Fruit fly (Drosophila melanogaster) whole organism, embryonic: ENCODE results near the gene dally.

ENCODE experiments used
- ATbp ChIP-seq: fragments of 200-800 bp; sonication (Bioruptor generic); optimal IDR thresholded peaks from 2 replicates; lab custom pipeline; 2017; ENCODE audit warnings: missing biosample characterization, mild to moderate bottlenecking, missing genetic modification characterization, missing genetic modification reagents
- Atf3 ChIP-seq: fragments of 200-800 bp; sonication (Bioruptor generic); optimal IDR thresholded peaks from 3 replicates; lab custom pipeline; 2016; ENCODE audit warnings: missing biosample characterization, missing genetic modification characterization
- CG10366 ChIP-seq: fragments of 200-800 bp; sonication (Bioruptor generic); IDR thresholded peaks from 2 replicates; pipeline ENCODE4 v1.3.6; 2022; ENCODE audit warnings: missing biosample characterization, missing genetic modification characterization
- CG10654 ChIP-seq: fragments of 200-800 bp; sonication (Bioruptor generic); optimal IDR thresholded peaks from 2 replicates; lab custom pipeline; 2016; ENCODE audit warnings: missing biosample characterization, missing genetic modification characterization
- CG10959 ChIP-seq: fragments of 200-800 bp; sonication (Bioruptor generic); IDR thresholded peaks from 2 replicates; pipeline ENCODE4 v1.3.6; 2022; ENCODE audit warnings: missing biosample characterization, missing genetic modification characterization
- CG11085 ChIP-seq: fragments of 200-800 bp; sonication (Bioruptor generic); IDR thresholded peaks from 2 replicates; pipeline ENCODE4 v1.3.6; 2022; ENCODE audit warnings: missing biosample characterization, missing genetic modification characterization
- CG12071 ChIP-seq: fragments of 200-800 bp; sonication (Bioruptor generic); optimal IDR thresholded peaks from 3 replicates; lab custom pipeline; 2018; ENCODE audit warnings: missing biosample characterization, mild to moderate bottlenecking, missing genetic modification characterization
- CG12769 ChIP-seq: fragments of 200-800 bp; sonication (Bioruptor generic); optimal IDR thresholded peaks from 2 replicates; lab custom pipeline; 2019; ENCODE audit warnings: missing biosample characterization, mild to moderate bottlenecking, missing genetic modification characterization, moderate library complexity
- CG12942 ChIP-seq: fragments of 200-800 bp; sonication (Bioruptor generic); optimal IDR thresholded peaks from 3 replicates; lab custom pipeline; 2016; ENCODE audit warnings: missing biosample characterization, missing genetic modification characterization
- CG14014 ChIP-seq: fragments of 200-800 bp; sonication (Bioruptor generic); IDR thresholded peaks from 2 replicates; pipeline ENCODE4 v1.3.6; 2022; ENCODE audit warnings: missing biosample characterization, missing genetic modification characterization
- CG14441 ChIP-seq: fragments of 200-800 bp; sonication (Bioruptor generic); IDR thresholded peaks from 2 replicates; pipeline ENCODE4 v1.3.6; 2022; ENCODE audit warnings: missing biosample characterization, missing genetic modification characterization
- CG15479 ChIP-seq: fragments of 200-800 bp; sonication (Bioruptor generic); optimal IDR thresholded peaks from 3 replicates; lab custom pipeline; 2019; ENCODE audit warnings: missing biosample characterization, mild to moderate bottlenecking, missing genetic modification characterization, moderate library complexity
- CG1603 ChIP-seq: fragments of 200-800 bp; sonication (Bioruptor generic); optimal IDR thresholded peaks from 2 replicates; lab custom pipeline; 2019; ENCODE audit warnings: missing biosample characterization, mild to moderate bottlenecking, missing genetic modification characterization, moderate library complexity
- CG2120 ChIP-seq: fragments of 200-800 bp; sonication (Bioruptor generic); optimal IDR thresholded peaks from 3 replicates; lab custom pipeline; 2016; ENCODE audit warnings: missing biosample characterization, missing genetic modification characterization
- CG31224 ChIP-seq: fragments of 200-800 bp; sonication (Bioruptor generic); IDR thresholded peaks from 2 replicates; pipeline ENCODE4 v1.3.6; 2022; ENCODE audit warnings: missing biosample characterization, missing genetic modification characterization
- CG32767 ChIP-seq: fragments of 200-800 bp; sonication (Bioruptor generic); IDR thresholded peaks from 2 replicates; pipeline ENCODE4 v1.3.6; 2022; ENCODE audit warnings: missing biosample characterization, missing genetic modification characterization
- CG32772 ChIP-seq: fragments of 200-800 bp; sonication (Bioruptor generic); IDR thresholded peaks from 2 replicates; pipeline ENCODE4 v1.3.6; 2022; ENCODE audit warnings: missing biosample characterization, missing genetic modification characterization
- CG3726 ChIP-seq: fragments of 200-800 bp; sonication (Bioruptor generic); IDR thresholded peaks from 3 replicates; pipeline ENCODE4, ENCODE4 v1.3.6; 2022; ENCODE audit warnings: missing biosample characterization, missing genetic modification characterization
- CG5953 ChIP-seq: fragments of 200-800 bp; sonication (Bioruptor generic); IDR thresholded peaks from 2 replicates; pipeline ENCODE4 v1.3.6; 2022; ENCODE audit warnings: missing biosample characterization, missing genetic modification characterization
- CG7357 ChIP-seq: fragments of 200-800 bp; sonication (Bioruptor generic); IDR thresholded peaks from 3 replicates; pipeline ENCODE4 v1.3.6; 2022; ENCODE audit warnings: missing biosample characterization, missing genetic modification characterization
- CG7839 ChIP-seq: fragments of 200-800 bp; sonication (Bioruptor generic); optimal IDR thresholded peaks from 3 replicates; lab custom pipeline; 2018; ENCODE audit warnings: missing biosample characterization, mild to moderate bottlenecking, missing genetic modification characterization, moderate library complexity
- CG9437 ChIP-seq: fragments of 200-800 bp; sonication (Bioruptor generic); optimal IDR thresholded peaks from 2 replicates; lab custom pipeline; 2018; ENCODE audit warnings: missing biosample characterization, mild to moderate bottlenecking, missing genetic modification characterization
- CoRest ChIP-seq: fragments of 200-800 bp; sonication (Bioruptor generic); optimal IDR thresholded peaks from 3 replicates; lab custom pipeline; 2018; ENCODE audit warnings: missing biosample characterization, mild to moderate bottlenecking, missing genetic modification characterization, moderate library complexity
- Dfd ChIP-seq, 2 experiments: fragments of >200 bp; optimal IDR thresholded peaks; 2 replicates each; lab custom pipeline; 2017; ENCODE audit warnings: missing biosample characterization in 2 of 2, missing genetic modification characterization in 2 of 2
- E2f1 ChIP-seq: fragments of 200-800 bp; sonication (Bioruptor generic); IDR thresholded peaks from 2 replicates; pipeline ENCODE4 v1.3.6; 2022; ENCODE audit warnings: missing biosample characterization, missing genetic modification characterization
- H15 ChIP-seq: fragments of 200-800 bp; sonication (Bioruptor generic); IDR thresholded peaks from 3 replicates; pipeline ENCODE4 v1.3.6; 2022; ENCODE audit warnings: missing biosample characterization, missing genetic modification characterization
- HLH3B ChIP-seq: fragments of 200-800 bp; sonication (Bioruptor generic); IDR thresholded peaks from 2 replicates; pipeline ENCODE4 v1.3.6; 2022; ENCODE audit warnings: missing biosample characterization, missing genetic modification characterization
- MTF-1 ChIP-seq: fragments of 200-800 bp; sonication (Bioruptor generic); optimal IDR thresholded peaks from 2 replicates; lab custom pipeline; 2018; ENCODE audit warnings: missing biosample characterization, mild to moderate bottlenecking, missing genetic modification characterization, borderline replicate concordance
- Med ChIP-seq: fragments of 200-800 bp; sonication (Bioruptor generic); peaks from one replicate; lab custom pipeline; 2016; ENCODE audit warnings: missing biosample characterization, missing genetic modification characterization, mild to moderate bottlenecking, inconsistent platforms, moderate library complexity
- Mrtf ChIP-seq: fragments of 200-800 bp; sonication (Bioruptor generic); IDR thresholded peaks from 3 replicates; pipeline ENCODE4 v1.3.6; 2022; ENCODE audit warnings: missing biosample characterization, missing genetic modification characterization
- Oaz ChIP-seq: fragments of 200-800 bp; sonication (Bioruptor generic); IDR thresholded peaks from 2 replicates; pipeline ENCODE4 v1.3.6; 2022; ENCODE audit warnings: missing biosample characterization, missing genetic modification characterization
- Pdp1 ChIP-seq, 2 experiments: fragments of 200-800 bp; sonication (Bioruptor generic); optimal IDR thresholded peaks; 3 replicates each; lab custom pipeline; 2016; ENCODE audit warnings: missing biosample characterization in 2 of 2, missing genetic modification characterization in 2 of 2, mild to moderate bottlenecking in 1 of 2, moderate library complexity in 1 of 2
- Rfx ChIP-seq: fragments of 200-800 bp; sonication (Bioruptor generic); IDR thresholded peaks from 2 replicates; pipeline ENCODE4 v1.3.6; 2022; ENCODE audit warnings: missing biosample characterization, missing genetic modification characterization
- Sox100B ChIP-seq: fragments of 200-800 bp; sonication (Bioruptor generic); optimal IDR thresholded peaks from 3 replicates; lab custom pipeline; 2018; ENCODE audit warnings: missing biosample characterization, mild to moderate bottlenecking, missing genetic modification characterization
- ara ChIP-seq: fragments of 200-800 bp; sonication (Bioruptor generic); IDR thresholded peaks from 2 replicates; pipeline ENCODE4 v1.3.6; 2022; ENCODE audit warnings: missing biosample characterization, missing genetic modification characterization
- bab2 ChIP-seq: fragments of 200-800 bp; sonication (Bioruptor generic); optimal IDR thresholded peaks from 2 replicates; lab custom pipeline; 2016; ENCODE audit warnings: missing biosample characterization, missing genetic modification characterization
- crc ChIP-seq: fragments of 200-800 bp; sonication (Bioruptor generic); optimal IDR thresholded peaks from 2 replicates; lab custom pipeline; 2016; ENCODE audit warnings: missing biosample characterization, missing genetic modification characterization
- crol ChIP-seq: fragments of 200-800 bp; sonication (Bioruptor generic); IDR thresholded peaks from 2 replicates; pipeline ENCODE4 v1.3.6; 2022; ENCODE audit warnings: missing biosample characterization, missing genetic modification characterization
- cwo ChIP-seq: fragments of 200-800 bp; sonication (Bioruptor generic); optimal IDR thresholded peaks from 3 replicates; lab custom pipeline; 2017; ENCODE audit warnings: missing biosample characterization, missing genetic modification characterization, mild to moderate bottlenecking, moderate library complexity, missing genetic modification reagents
- dpn ChIP-seq, 2 experiments: fragments of 200-800 bp; sonication (Bioruptor generic); optimal IDR thresholded peaks; 3 replicates each; lab custom pipeline; 2016; ENCODE audit warnings: missing biosample characterization in 2 of 2, missing genetic modification characterization in 2 of 2
- ewg ChIP-seq: fragments of 200-800 bp; sonication (Bioruptor generic); optimal IDR thresholded peaks from 3 replicates; lab custom pipeline; 2017; ENCODE audit warnings: mild to moderate bottlenecking, missing biosample characterization, missing genetic modification reagents, missing genetic modification characterization
- fd96Cb ChIP-seq: fragments of 200-800 bp; sonication (Bioruptor generic); optimal IDR thresholded peaks from 2 replicates; lab custom pipeline; 2018; ENCODE audit warnings: missing biosample characterization, mild to moderate bottlenecking, missing genetic modification characterization, moderate library complexity
- gce ChIP-seq: fragments of 200-800 bp; sonication (Bioruptor generic); IDR thresholded peaks from 3 replicates; pipeline ENCODE4 v1.3.6; 2022; ENCODE audit warnings: missing biosample characterization, missing genetic modification characterization
- gro ChIP-seq: fragments of 200-800 bp; sonication (Bioruptor generic); optimal IDR thresholded peaks from 2 replicates; lab custom pipeline; 2016; ENCODE audit warnings: missing biosample characterization, missing genetic modification characterization
- row ChIP-seq: fragments of 200-800 bp; sonication (Bioruptor generic); IDR thresholded peaks from 3 replicates; pipeline ENCODE4 v1.3.6; 2022; ENCODE audit warnings: missing biosample characterization, missing genetic modification characterization
- sqz ChIP-seq: fragments of 200-800 bp; sonication (Bioruptor generic); optimal IDR thresholded peaks from 3 replicates; lab custom pipeline; 2018; ENCODE audit warnings: missing biosample characterization, mild to moderate bottlenecking, missing genetic modification characterization
- stc ChIP-seq: fragments of 200-800 bp; sonication (Bioruptor generic); IDR thresholded peaks from 2 replicates; pipeline ENCODE4 v1.3.6; 2022; ENCODE audit warnings: missing biosample characterization, missing genetic modification characterization
- sug ChIP-seq: fragments of 200-800 bp; optimal IDR thresholded peaks from 2 replicates; lab custom pipeline; 2019; ENCODE audit warnings: missing biosample characterization, mild to moderate bottlenecking, missing genetic modification characterization, moderate library complexity
- tgo ChIP-seq: fragments of 200-800 bp; sonication (Bioruptor generic); IDR thresholded peaks from 3 replicates; pipeline ENCODE4 v1.3.6; 2022; ENCODE audit warnings: missing biosample characterization, missing genetic modification characterization
- trem ChIP-seq: fragments of 200-800 bp; optimal IDR thresholded peaks from 3 replicates; lab custom pipeline; 2019; ENCODE audit warnings: missing biosample characterization, mild to moderate bottlenecking, missing genetic modification characterization, moderate library complexity
- wek ChIP-seq: fragments of 200-800 bp; sonication (Bioruptor generic); optimal IDR thresholded peaks from 3 replicates; lab custom pipeline; 2018; ENCODE audit warnings: missing biosample characterization, mild to moderate bottlenecking, missing genetic modification characterization, moderate library complexity

dally gene

dm6 chr3L:8852907-8853306, 25.6 kb downstream of the dally start (continued):
- peak; percentile 8 for TF ChIP-seq fd96Cb (tag; lab: Kevin White, UChicago)
- TF ChIP-seq CG14441, result peak; percentile 74
- peak; percentile 39 for TF ChIP-seq stc (GFP tag; lab: Robert Waterston, UW)
- peak; percentile 62 for TF ChIP-seq CG11085 (GFP tag; lab: Robert Waterston, UW)
- peak; percentile 48 for TF ChIP-seq CG10366 (GFP tag; lab: Robert Waterston, UW)
- TF ChIP-seq gro (GFP tag; lab: Kevin White, UChicago), result no peak
- no peak for TF ChIP-seq CG32767 (GFP tag; lab: Robert Waterston, UW)
- TF ChIP-seq CG2120 (GFP tag; lab: Kevin White, UChicago), result peak; percentile 38
- TF ChIP-seq ewg (GFP tag; lab: Kevin White, UChicago), result peak; percentile 4
- TF ChIP-seq CG3726 (GFP tag; lab: Robert Waterston, UW), result 0 out of 3 replicates have a peak, but pooled peaks have one; percentile 8
- peak; percentile 30; the same call in 1 of the 2 replicates for TF ChIP-seq crol
- no peak for TF ChIP-seq CG10654 (GFP tag; lab: Kevin White, UChicago)
- TF ChIP-seq wek, result no peak
- TF ChIP-seq CG12942 (GFP tag; lab: Kevin White, UChicago), result peak; percentile 11
- TF ChIP-seq trem, result no peak
- TF ChIP-seq CG12769 (tag; lab: Kevin White, UChicago), result peak; percentile 50
- peak; percentile 12 for TF ChIP-seq CoRest (tag; lab: Kevin White, UChicago)
- no peak for TF ChIP-seq Mrtf (GFP tag; lab: Robert Waterston, UW)
- TF ChIP-seq CG7839, result peak; percentile 44
- peak; percentile 56 for TF ChIP-seq CG1603 (tag; lab: Kevin White, UChicago)
- peak; percentile 89 for TF ChIP-seq Med (GFP tag; lab: Kevin White, UChicago)
- peak; percentile 25 for TF ChIP-seq sug (tag; lab: Kevin White, UChicago)
- peak; percentile 48; the same call in 1 of the 2 replicates for TF ChIP-seq CG14014 (GFP tag; lab: Robert Waterston, UW)
- peak; percentile 42; the same call in 1 of the 2 replicates for TF ChIP-seq E2f1
- peak; percentile 46; the same call in 1 of the 2 replicates for TF ChIP-seq CG31224
- 0 out of 2 replicates have a peak, but pooled peaks have one; percentile 16 for TF ChIP-seq ara (GFP tag; lab: Robert Waterston, UW)
- TF ChIP-seq Dfd (GFP tag; optimal IDR thresholded peaks at IDR 0.05; lab: Kevin White, UChicago), result no peak
- TF ChIP-seq ATbp, result peak; percentile 4
- no peak for TF ChIP-seq Sox100B
- TF ChIP-seq row (GFP tag; lab: Robert Waterston, UW), result peak; percentile 61
- TF ChIP-seq CG12071 (GFP tag; lab: Kevin White, UChicago), result peak; percentile 31
- peak; percentile 43; the same call in 2 of the 3 replicates for TF ChIP-seq tgo
- TF ChIP-seq gce (GFP tag; lab: Robert Waterston, UW), result 0 out of 3 replicates have a peak, but pooled peaks have one; percentile 24
- peak; percentile 41 for TF ChIP-seq HLH3B (GFP tag; lab: Robert Waterston, UW)
- peak; percentile 49; the same call in 1 of the 2 replicates for TF ChIP-seq CG5953 (GFP tag; lab: Robert Waterston, UW)
- no peak for TF ChIP-seq CG15479
- peak; percentile 57; the same call in 2 of the 3 replicates for TF ChIP-seq H15 (GFP tag; lab: Robert Waterston, UW)
- TF ChIP-seq Oaz (GFP tag; lab: Robert Waterston, UW), result peak; percentile 30; the same call in 1 of the 2 replicates
- TF ChIP-seq MTF-1 (GFP tag; lab: Kevin White, UChicago), result no peak
- TF ChIP-seq CG10959 (GFP tag; lab: Robert Waterston, UW), result peak; percentile 56; the same call in 1 of the 2 replicates
- TF ChIP-seq dpn (GFP tag; optimal IDR thresholded peaks at IDR 0.05; lab: Kevin White, UChicago), result peak in 1 of 2 experiments; percentile 26
- no peak for TF ChIP-seq CG9437 (GFP tag; lab: Kevin White, UChicago)
- TF ChIP-seq Rfx (GFP tag; lab: Robert Waterston, UW), result peak; percentile 67
- TF ChIP-seq sqz (GFP tag; lab: Kevin White, UChicago), result peak; percentile 35
- 0 out of 3 replicates have a peak, but pooled peaks have one; percentile 38 for TF ChIP-seq CG7357
- TF ChIP-seq Atf3, result no peak
- peak; percentile 31 for TF ChIP-seq cwo (GFP tag; lab: Kevin White, UChicago)
- peak in 1 of 2 experiments; percentile 47 for TF ChIP-seq Pdp1 (GFP tag; optimal IDR thresholded peaks at IDR 0.05; lab: Kevin White, UChicago)
- no peak for TF ChIP-seq crc (GFP tag; lab: Kevin White, UChicago)
- TF ChIP-seq bab2 (GFP tag; lab: Kevin White, UChicago), result peak; percentile 45
- peak; percentile 35; the same call in 1 of the 2 replicates for TF ChIP-seq CG32772
